Fruit fly (Drosophila melanogaster) whole organism, wandering third instar larva: ENCODE measurements around the gene CG12689.

ENCODE experiments used
- CG32264 ChIP-seq: fragments of 200-800 bp; sonication (Bioruptor generic); optimal IDR thresholded peaks from 2 replicates; lab custom pipeline; 2016; ENCODE audit warnings: missing biosample characterization, missing genetic modification characterization
- Hr78 ChIP-seq: fragments of >200 bp; optimal IDR thresholded peaks from 2 replicates; lab custom pipeline; 2017; ENCODE audit warnings: missing biosample characterization, missing genetic modification characterization
- N ChIP-seq: fragments of >200 bp; optimal IDR thresholded peaks from 2 replicates; lab custom pipeline; 2018; ENCODE audit warnings: missing biosample characterization, missing external identifiers, missing genetic modification characterization
- Sp1 ChIP-seq: fragments of 200-800 bp; sonication (Bioruptor generic); optimal IDR thresholded peaks from 3 replicates; lab custom pipeline; 2019; ENCODE audit warnings: missing biosample characterization, mild to moderate bottlenecking, missing genetic modification characterization, moderate library complexity
- foxo ChIP-seq, 2 experiments: fragments of 200-800 bp; sonication (Bioruptor generic); optimal IDR thresholded peaks; 2 replicates in 1 of 2; 3 replicates in 1 of 2; lab custom pipeline; 2016 to 2017; ENCODE audit warnings: missing biosample characterization in 2 of 2, missing genetic modification characterization in 2 of 2
- fru ChIP-seq: fragments of 200-800 bp; sonication (Bioruptor generic); optimal IDR thresholded peaks from 3 replicates; lab custom pipeline; 2016; ENCODE audit warnings: missing biosample characterization, mild to moderate bottlenecking, missing genetic modification characterization
- lola ChIP-seq: fragments of >200 bp; optimal IDR thresholded peaks from 2 replicates; lab custom pipeline; 2017; ENCODE audit warnings: missing biosample characterization, missing genetic modification characterization
- psq ChIP-seq: fragments of 200-800 bp; sonication (Bioruptor generic); optimal IDR thresholded peaks from 3 replicates; lab custom pipeline; 2017; ENCODE audit warnings: missing biosample characterization, mild to moderate bottlenecking, missing genetic modification characterization, moderate library complexity

DNA sequence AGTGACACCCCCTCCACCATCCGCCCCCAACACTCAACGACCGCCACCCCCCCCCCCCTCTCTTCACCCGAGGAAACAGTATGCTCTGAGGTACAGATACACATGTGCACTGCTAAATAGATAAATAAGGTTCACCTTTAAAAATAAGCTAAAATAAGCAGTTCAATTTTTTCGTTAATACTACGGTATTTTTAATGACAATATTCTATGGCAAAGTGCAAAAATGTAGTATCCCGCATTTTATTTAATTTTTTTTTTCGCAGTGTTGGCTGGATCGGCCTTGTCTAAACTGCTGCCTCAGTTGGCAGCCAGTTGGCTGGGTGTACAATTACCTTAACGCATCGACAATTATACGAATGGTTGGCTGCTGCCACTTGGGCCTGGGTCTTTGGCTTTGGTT, 46.8 kb downstream of the CG12689 start:
- TF ChIP-seq foxo (GFP tag; optimal IDR thresholded peaks at IDR 0.05; lab: Kevin White, UChicago) (peak in 1 of 2 experiments; percentile 8), lola (no peak), Hr78 (GFP tag; lab: Kevin White, UChicago) (no peak), psq (GFP tag; lab: Kevin White, UChicago) (no peak), CG32264 (GFP tag; lab: Kevin White, UChicago) (no peak), Sp1 (GFP tag; lab: Kevin White, UChicago) (no peak), fru (GFP tag; lab: Kevin White, UChicago) (no peak), N (no peak)
